Fruit fly (Drosophila melanogaster) whole organism, embryonic: ENCODE results near the gene wapl.

Source experiments
- Abd-B ChIP-seq: fragments of 200-800 bp; sonication (Bioruptor generic); optimal IDR thresholded peaks from 2 replicates; lab custom pipeline; 2018; ENCODE audit warnings: missing biosample characterization, mild to moderate bottlenecking, missing genetic modification characterization, moderate library complexity
- Ada2b ChIP-seq: fragments of 200-800 bp; sonication (Bioruptor generic); IDR thresholded peaks from 2 replicates; pipeline ENCODE4 v1.3.6; 2022; ENCODE audit warnings: missing biosample characterization, missing genetic modification characterization
- Adf1 ChIP-seq: fragments of 200-800 bp; sonication (Bioruptor generic); IDR thresholded peaks from 2 replicates; pipeline ENCODE4 v1.3.6; 2022; ENCODE audit warnings: missing biosample characterization, missing genetic modification characterization
- CG10321 ChIP-seq: fragments of 200-800 bp; sonication (Bioruptor generic); IDR thresholded peaks from 2 replicates; pipeline ENCODE4 v1.3.6; 2022; ENCODE audit warnings: missing biosample characterization, missing genetic modification characterization
- CG11456 ChIP-seq: fragments of 200-800 bp; sonication (Bioruptor generic); IDR thresholded peaks from 3 replicates; pipeline ENCODE4 v1.3.6; 2022; ENCODE audit warnings: missing biosample characterization, missing genetic modification characterization
- CG11696 ChIP-seq: fragments of 200-800 bp; sonication (Bioruptor generic); IDR thresholded peaks from 2 replicates; pipeline ENCODE4 v1.3.6; 2022; ENCODE audit warnings: missing biosample characterization, missing genetic modification characterization
- CG13424 ChIP-seq: fragments of 200-800 bp; sonication (Bioruptor generic); optimal IDR thresholded peaks from 2 replicates; lab custom pipeline; 2019; ENCODE audit warnings: missing biosample characterization, mild to moderate bottlenecking, missing genetic modification characterization, moderate library complexity
- CG15269 ChIP-seq: fragments of 200-800 bp; sonication (Bioruptor generic); optimal IDR thresholded peaks from 2 replicates; lab custom pipeline; 2018; ENCODE audit warnings: missing biosample characterization, mild to moderate bottlenecking, missing genetic modification characterization, moderate library complexity
- CG17385 ChIP-seq: fragments of 200-800 bp; sonication (Bioruptor generic); optimal IDR thresholded peaks from 3 replicates; lab custom pipeline; 2018; ENCODE audit warnings: missing biosample characterization, mild to moderate bottlenecking, missing genetic modification characterization
- CG17568 ChIP-seq: fragments of 200-800 bp; sonication (Bioruptor generic); optimal IDR thresholded peaks from 2 replicates; lab custom pipeline; 2018; ENCODE audit warnings: missing biosample characterization, mild to moderate bottlenecking, missing genetic modification characterization, moderate library complexity
- CG1832 ChIP-seq: fragments of 200-800 bp; sonication (Bioruptor generic); optimal IDR thresholded peaks from 2 replicates; lab custom pipeline; 2017; ENCODE audit warnings: missing biosample characterization, mild to moderate bottlenecking, missing genetic modification characterization, inconsistent platforms
- CG30403 ChIP-seq: fragments of 200-800 bp; sonication (Bioruptor generic); optimal IDR thresholded peaks from 3 replicates; lab custom pipeline; 2016; ENCODE audit warnings: missing biosample characterization, missing genetic modification characterization
- CG34376 ChIP-seq: fragments of 200-800 bp; sonication (Bioruptor generic); optimal IDR thresholded peaks from 2 replicates; lab custom pipeline; 2018; ENCODE audit warnings: missing biosample characterization, mild to moderate bottlenecking, missing genetic modification characterization
- CG4730 ChIP-seq: fragments of 200-800 bp; sonication (Bioruptor generic); IDR thresholded peaks from 2 replicates; pipeline ENCODE4 v1.3.6; 2022; ENCODE audit warnings: missing biosample characterization, missing genetic modification characterization
- CG8290 ChIP-seq, 3 experiments: fragments of 200-800 bp; sonication (Bioruptor generic); optimal IDR thresholded peaks; 2 replicates each; lab custom pipeline; 2016 to 2019; ENCODE audit warnings: missing biosample characterization in 3 of 3, missing genetic modification characterization in 3 of 3, mild to moderate bottlenecking in 2 of 3, moderate library complexity in 1 of 3
- CG8388 ChIP-seq: fragments of 200-800 bp; sonication (Bioruptor generic); optimal IDR thresholded peaks from 2 replicates; lab custom pipeline; 2019; ENCODE audit warnings: missing biosample characterization, mild to moderate bottlenecking, missing genetic modification characterization, moderate library complexity
- CG9932 ChIP-seq: fragments of 200-800 bp; sonication (Bioruptor generic); IDR thresholded peaks from 2 replicates; pipeline ENCODE4 v1.3.6; 2022; ENCODE audit warnings: missing biosample characterization, missing genetic modification characterization
- CoRest ChIP-seq: fragments of 200-800 bp; sonication (Bioruptor generic); optimal IDR thresholded peaks from 3 replicates; lab custom pipeline; 2018; ENCODE audit warnings: missing biosample characterization, mild to moderate bottlenecking, missing genetic modification characterization, moderate library complexity
- Dip3 ChIP-seq: fragments of 200-800 bp; sonication (Bioruptor generic); optimal IDR thresholded peaks from 3 replicates; lab custom pipeline; 2016; ENCODE audit warnings: missing biosample characterization, missing genetic modification characterization
- Dp ChIP-seq: fragments of 200-800 bp; sonication (Bioruptor generic); optimal IDR thresholded peaks from 2 replicates; lab custom pipeline; 2018; ENCODE audit warnings: missing biosample characterization, mild to moderate bottlenecking, missing genetic modification characterization, moderate library complexity
- Ets97D ChIP-seq: fragments of 200-800 bp; sonication (Bioruptor generic); optimal IDR thresholded peaks from 3 replicates; lab custom pipeline; 2016; ENCODE audit warnings: missing biosample characterization, missing genetic modification characterization
- Hand ChIP-seq: fragments of 200-800 bp; sonication (Bioruptor generic); optimal IDR thresholded peaks from 2 replicates; lab custom pipeline; 2017; ENCODE audit warnings: mild to moderate bottlenecking, missing biosample characterization, missing genetic modification reagents, missing genetic modification characterization
- Meics ChIP-seq: fragments of 200-800 bp; sonication (Bioruptor generic); optimal IDR thresholded peaks from 2 replicates; lab custom pipeline; 2017; ENCODE audit warnings: missing biosample characterization, mild to moderate bottlenecking, missing genetic modification characterization
- NFAT ChIP-seq: fragments of 200-800 bp; sonication (Bioruptor generic); IDR thresholded peaks from 2 replicates; pipeline ENCODE4 v1.3.6; 2022; ENCODE audit warnings: missing biosample characterization, missing genetic modification characterization
- Opbp ChIP-seq: fragments of 200-800 bp; sonication (Bioruptor generic); IDR thresholded peaks from 3 replicates; pipeline ENCODE4 v1.3.6; 2022; ENCODE audit warnings: missing biosample characterization, missing genetic modification characterization; ENCODE audit not compliant: partially characterized antibody
- Tbp ChIP-seq: fragments of >200 bp; optimal IDR thresholded peaks from 2 replicates; lab custom pipeline; 2018; ENCODE audit warnings: missing biosample characterization, missing genetic modification characterization
- Trl ChIP-seq, 3 experiments: fragments of >200 bp in 2 of 3; fragments of 200-800 bp in 1 of 3; sonication (Bioruptor generic) in 1 of 3; optimal IDR thresholded peaks; 2 replicates in 1 of 3; 3 replicates in 2 of 3; lab custom pipeline; 2016 to 2017; ENCODE audit warnings: missing biosample characterization in 1 of 3, missing genetic modification characterization in 1 of 3
- Vsx1 ChIP-seq: fragments of 200-800 bp; sonication (Bioruptor generic); optimal IDR thresholded peaks from 2 replicates; lab custom pipeline; 2017; ENCODE audit warnings: missing biosample characterization, mild to moderate bottlenecking, missing genetic modification characterization, missing genetic modification reagents
- ase ChIP-seq: fragments of 200-800 bp; sonication (Bioruptor generic); IDR thresholded peaks from 3 replicates; pipeline ENCODE4 v1.3.6; 2022; ENCODE audit warnings: missing biosample characterization, missing genetic modification characterization
- chm ChIP-seq: fragments of 200-800 bp; sonication (Bioruptor generic); IDR thresholded peaks from 2 replicates; pipeline ENCODE4 v1.3.6; 2022; ENCODE audit warnings: missing biosample characterization, missing genetic modification characterization
- ci ChIP-seq: fragments of 200-800 bp; sonication (Bioruptor generic); IDR thresholded peaks from 3 replicates; pipeline ENCODE4 v1.3.6; 2022; ENCODE audit warnings: missing biosample characterization, missing genetic modification characterization
- crol ChIP-seq: fragments of 200-800 bp; sonication (Bioruptor generic); IDR thresholded peaks from 2 replicates; pipeline ENCODE4 v1.3.6; 2022; ENCODE audit warnings: missing biosample characterization, missing genetic modification characterization
- da ChIP-seq: fragments of 200-800 bp; sonication (Bioruptor generic); optimal IDR thresholded peaks from 2 replicates; lab custom pipeline; 2016; ENCODE audit warnings: missing biosample characterization, missing genetic modification characterization
- dan ChIP-seq: fragments of 200-800 bp; sonication (Bioruptor generic); IDR thresholded peaks from 2 replicates; pipeline ENCODE4 v1.3.6; 2022; ENCODE audit warnings: missing biosample characterization, missing genetic modification characterization
- dpn ChIP-seq, 2 experiments: fragments of 200-800 bp; sonication (Bioruptor generic); optimal IDR thresholded peaks; 3 replicates each; lab custom pipeline; 2016; ENCODE audit warnings: missing biosample characterization in 2 of 2, missing genetic modification characterization in 2 of 2
- dysf ChIP-seq: fragments of 200-800 bp; sonication (Bioruptor generic); IDR thresholded peaks from 3 replicates; pipeline ENCODE4 v1.3.6; 2022; ENCODE audit warnings: missing biosample characterization, missing genetic modification characterization
- grau ChIP-seq: fragments of 200-800 bp; optimal IDR thresholded peaks from 3 replicates; lab custom pipeline; 2019; ENCODE audit warnings: missing biosample characterization, mild to moderate bottlenecking, missing genetic modification characterization, moderate library complexity
- gsb ChIP-seq: fragments of 200-800 bp; sonication (Bioruptor generic); IDR thresholded peaks from 2 replicates; pipeline ENCODE4 v1.3.6; 2022; ENCODE audit warnings: missing biosample characterization, missing genetic modification characterization
- kni ChIP-seq: fragments of 200-800 bp; sonication (Bioruptor generic); optimal IDR thresholded peaks from 3 replicates; lab custom pipeline; 2017; ENCODE audit warnings: mild to moderate bottlenecking, missing biosample characterization, missing genetic modification reagents, missing genetic modification characterization
- lab ChIP-seq: fragments of 200-800 bp; sonication (Bioruptor generic); optimal IDR thresholded peaks from 3 replicates; lab custom pipeline; 2017; ENCODE audit warnings: missing biosample characterization, missing genetic modification characterization, mild to moderate bottlenecking, moderate library complexity, missing genetic modification reagents
- maf-S ChIP-seq: fragments of 200-800 bp; sonication (Bioruptor generic); optimal IDR thresholded peaks from 2 replicates; lab custom pipeline; 2016; ENCODE audit warnings: missing biosample characterization, missing genetic modification characterization
- mld ChIP-seq: fragments of 200-800 bp; sonication (Bioruptor generic); IDR thresholded peaks from 3 replicates; pipeline ENCODE4 v1.3.6; 2022; ENCODE audit warnings: missing biosample characterization, missing genetic modification characterization; ENCODE audit not compliant: partially characterized antibody
- phol ChIP-seq: fragments of 200-800 bp; sonication (Bioruptor generic); optimal IDR thresholded peaks from 3 replicates; lab custom pipeline; 2018; ENCODE audit warnings: missing biosample characterization, mild to moderate bottlenecking, missing genetic modification characterization, moderate library complexity
- slbo ChIP-seq: fragments of 200-800 bp; sonication (Bioruptor generic); IDR thresholded peaks from 2 replicates; pipeline ENCODE4 v1.3.6; 2022; ENCODE audit warnings: missing biosample characterization, missing genetic modification characterization
- sqz ChIP-seq: fragments of 200-800 bp; sonication (Bioruptor generic); optimal IDR thresholded peaks from 3 replicates; lab custom pipeline; 2018; ENCODE audit warnings: missing biosample characterization, mild to moderate bottlenecking, missing genetic modification characterization
- twi ChIP-seq: fragments of 200-800 bp; optimal IDR thresholded peaks from 2 replicates; lab custom pipeline; 2019; ENCODE audit warnings: missing biosample characterization, mild to moderate bottlenecking, missing genetic modification characterization, moderate library complexity
- z ChIP-seq: fragments of 200-800 bp; sonication (Bioruptor generic); IDR thresholded peaks from 3 replicates; pipeline ENCODE4 v1.3.6; 2022; ENCODE audit warnings: missing biosample characterization, missing genetic modification characterization
- zfh2 ChIP-seq: fragments of 200-800 bp; sonication (Bioruptor generic); optimal IDR thresholded peaks from 2 replicates; lab custom pipeline; 2016; ENCODE audit warnings: missing biosample characterization, missing genetic modification characterization

Gene wapl

dm6 chrX:2141159-2141853, 17.5 kb downstream of the wapl start, which contains the start of gene D2hgdh (continued):
- TF ChIP-seq Dp (GFP tag; lab: Kevin White, UChicago) (peak; percentile 20), z (GFP tag; lab: Robert Waterston, UW) (peak; percentile 76; the same call in 2 of the 3 replicates), CG11456 (GFP tag; lab: Robert Waterston, UW) (no peak), CG11696 (GFP tag; lab: Robert Waterston, UW) (no peak), NFAT (GFP tag; lab: Robert Waterston, UW) (0 out of 2 replicates have a peak, but pooled peaks have one; percentile 8), Ada2b (0 out of 2 replicates have a peak, but pooled peaks have one; percentile 7), dan (GFP tag; lab: Robert Waterston, UW) (no peak), CG9932 (GFP tag; lab: Robert Waterston, UW) (peak; percentile 43), Trl (optimal IDR thresholded peaks at IDR 0.05; lab: Kevin White, UChicago) (peak; percentile 61 to 80), Trl (GFP tag; optimal IDR thresholded peaks at IDR 0.05; lab: Kevin White, UChicago) (no peak), Hand (GFP tag; lab: Kevin White, UChicago) (no peak), chm (GFP tag; lab: Robert Waterston, UW) (peak; percentile 10; the same call in 1 of the 2 replicates), grau (tag; lab: Kevin White, UChicago) (peak; percentile 37), slbo (GFP tag; lab: Robert Waterston, UW) (peak; percentile 49), Meics (GFP tag; lab: Kevin White, UChicago) (peak; percentile 8), dysf (GFP tag; lab: Robert Waterston, UW) (peak; percentile 11; the same call in 1 of the 3 replicates), CG34376 (GFP tag; lab: Kevin White, UChicago) (peak; percentile 38), lab (GFP tag; lab: Kevin White, UChicago) (peak; percentile 38), dpn (GFP tag; optimal IDR thresholded peaks at IDR 0.05; lab: Kevin White, UChicago) (no peak), zfh2 (GFP tag; lab: Kevin White, UChicago) (peak; percentile 14), CG17568 (GFP tag; lab: Kevin White, UChicago) (no peak), gsb (no peak), crol (GFP tag; lab: Robert Waterston, UW) (peak; percentile 80), CG15269 (peak; percentile 18)

DNA sequence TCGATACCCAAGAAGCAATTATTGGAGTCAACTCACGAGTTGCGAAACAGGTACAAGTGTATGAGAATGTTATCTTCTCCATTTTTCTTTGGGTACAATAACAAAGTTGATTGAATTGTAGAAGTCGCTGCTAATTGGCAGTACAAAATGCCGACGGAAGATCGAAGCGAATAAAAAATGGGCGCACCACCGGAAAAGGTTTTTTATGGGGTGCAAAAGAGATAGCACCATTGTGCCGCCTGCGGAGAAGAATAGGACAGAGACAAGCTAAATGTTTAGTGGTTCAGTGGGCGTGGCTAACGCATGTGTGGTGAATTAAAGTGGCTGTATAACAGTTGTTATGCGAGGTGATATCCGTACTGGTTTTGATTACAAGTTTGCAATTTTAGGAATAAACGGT, 18.3 kb downstream of the wapl start:
- TF ChIP-seq CG1832 (peak; percentile 84), CG4730 (no peak), slbo (GFP tag; lab: Robert Waterston, UW) (no peak), da (GFP tag; lab: Kevin White, UChicago) (no peak), sqz (GFP tag; lab: Kevin White, UChicago) (peak; percentile 88), CG8290 (GFP tag; optimal IDR thresholded peaks at IDR 0.05; lab: Kevin White, UChicago) (no peak), CG8290 (tag; optimal IDR thresholded peaks at IDR 0.05; lab: Kevin White, UChicago) (peak in 1 of 2 experiments; percentile 15), CoRest (peak; percentile 21), CG10321 (GFP tag; lab: Robert Waterston, UW) (peak; percentile 95), maf-S (no peak), CG8388 (peak; percentile 7), CG17385 (GFP tag; lab: Kevin White, UChicago) (peak; percentile 1), twi (peak; percentile 9), Dip3 (GFP tag; lab: Kevin White, UChicago) (no peak), CG30403 (GFP tag; lab: Kevin White, UChicago) (no peak), kni (GFP tag; lab: Kevin White, UChicago) (peak; percentile 33), Abd-B (GFP tag; lab: Kevin White, UChicago) (peak; percentile 9), Tbp (GFP tag; lab: Kevin White, UChicago) (no peak), Adf1 (GFP tag; lab: Robert Waterston, UW) (peak; percentile 61), ci (peak; percentile 48; the same call in 1 of the 3 replicates), Ets97D (peak; percentile 79), phol (tag; lab: Kevin White, UChicago) (peak; percentile 24), ase (GFP tag; lab: Robert Waterston, UW) (no peak), Opbp (GFP tag; lab: Robert Waterston, UW) (0 out of 3 replicates have a peak, but pooled peaks have one; percentile 29), Vsx1 (GFP tag; lab: Kevin White, UChicago) (peak; percentile 8), mld (no peak), CG13424 (tag; lab: Kevin White, UChicago) (no peak)
